ENCODE assay signal across 5 fruit fly cellular contexts in the genomic region with DNA sequence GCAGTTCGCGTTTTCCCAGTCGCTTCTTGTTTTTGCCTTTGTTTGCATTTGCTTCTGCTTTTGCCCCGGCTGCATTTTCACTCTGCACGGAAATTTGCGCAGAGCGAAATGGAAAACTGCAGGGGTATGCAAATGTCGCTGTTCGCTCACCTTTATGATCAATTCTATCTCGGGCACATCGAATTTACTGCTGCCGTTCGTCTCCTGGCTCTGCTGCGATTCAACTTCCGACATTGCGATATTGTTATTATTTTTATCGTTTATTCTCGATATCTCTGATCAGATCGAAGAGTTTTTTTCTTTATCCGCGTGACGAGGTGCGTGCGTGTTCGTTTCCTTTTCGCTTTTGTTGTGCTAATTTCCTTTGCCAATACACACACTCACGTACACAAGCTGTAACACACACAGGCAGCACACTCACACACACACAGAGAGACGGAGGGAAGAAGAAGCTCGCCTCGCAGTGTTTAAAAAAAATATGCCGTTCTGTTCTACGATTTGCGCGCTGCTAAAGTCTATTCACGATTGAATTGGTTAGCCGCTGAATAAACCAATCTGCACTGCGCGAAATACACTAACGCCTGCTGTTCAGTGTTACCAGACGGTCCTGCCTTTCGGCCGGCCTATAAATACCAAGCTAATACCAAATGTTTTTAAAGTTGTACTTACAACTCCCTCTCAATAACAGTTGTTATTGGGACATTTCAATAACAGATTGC.
TF ChIP-seq lines count a peak whose summit lies in the region.

Gene Clic (minus strand): TSS at position 533 of the 719 bp plus-strand sequence.

- no peak for TF ChIP-seq CTCF in whole organism, embryonic (GFP tag; optimal IDR thresholded peaks at IDR 0.05; lab: Kevin White, UChicago)

TF ChIP-seq in whole organism, adult, 20 proteins besides CTCF, POLR2A, EP300 and RAD21 (continues in another document):
- TF ChIP-seq CG7101 (tag; optimal IDR thresholded peaks at IDR 0.05; lab: Kevin White, UChicago): peak; percentile 49
- TF ChIP-seq Hr96 (GFP tag; optimal IDR thresholded peaks at IDR 0.05; lab: Kevin White, UChicago): no peak
- no peak for TF ChIP-seq cnc (optimal IDR thresholded peaks at IDR 0.05; lab: Kevin White, UChicago)
- TF ChIP-seq pad (GFP tag; optimal IDR thresholded peaks at IDR 0.05; lab: Kevin White, UChicago): peak; percentile 45
- no peak for TF ChIP-seq kay (GFP tag; lab: Kevin White, UChicago; ENCODE audit: borderline replicate concordance)
- TF ChIP-seq toe (GFP tag; optimal IDR thresholded peaks at IDR 0.05; lab: Kevin White, UChicago): no peak
- TF ChIP-seq tj (GFP tag; optimal IDR thresholded peaks at IDR 0.05; lab: Kevin White, UChicago): peak; percentile 98
- peak; percentile 7 for TF ChIP-seq Crg-1 (GFP tag; optimal IDR thresholded peaks at IDR 0.05; lab: Kevin White, UChicago)
- TF ChIP-seq CG14711 (tag; optimal IDR thresholded peaks at IDR 0.05; lab: Kevin White, UChicago): peak; percentile 50
- TF ChIP-seq cic (GFP tag; optimal IDR thresholded peaks at IDR 0.05; lab: Kevin White, UChicago): peak; percentile 8
- TF ChIP-seq CG12768 (GFP tag; optimal IDR thresholded peaks at IDR 0.05; lab: Kevin White, UChicago): no peak
- peak; percentile 23 for TF ChIP-seq CG1620 (GFP tag; optimal IDR thresholded peaks at IDR 0.05; lab: Kevin White, UChicago)
- TF ChIP-seq CG11617 (GFP tag; optimal IDR thresholded peaks at IDR 0.05; lab: Kevin White, UChicago): no peak
- TF ChIP-seq CG5204 (GFP tag; optimal IDR thresholded peaks at IDR 0.05; lab: Kevin White, UChicago): no peak
- no peak for TF ChIP-seq Clk (GFP tag; optimal IDR thresholded peaks at IDR 0.05; lab: Kevin White, UChicago)
- peak; percentile 10 for TF ChIP-seq bab1 (GFP tag; optimal IDR thresholded peaks at IDR 0.05; lab: Kevin White, UChicago)
- TF ChIP-seq Mnt (GFP tag; optimal IDR thresholded peaks at IDR 0.05; lab: Kevin White, UChicago): peak; percentile 75

TF ChIP-seq in whole organism, embryonic, 481 proteins besides CTCF, POLR2A, EP300 and RAD21 (continues in another document):
- no peak for TF ChIP-seq CG17829 (tag; optimal IDR thresholded peaks at IDR 0.05; lab: Kevin White, UChicago)
- no peak for TF ChIP-seq nerfin-1 (tag; optimal IDR thresholded peaks at IDR 0.05; lab: Kevin White, UChicago)
- TF ChIP-seq otp (GFP tag; IDR thresholded peaks at IDR 0.05; lab: Robert Waterston, UW): no peak
- no peak for TF ChIP-seq CG6272 (GFP tag; IDR thresholded peaks at IDR 0.05; lab: Robert Waterston, UW)
- TF ChIP-seq CG8089 (GFP tag; optimal IDR thresholded peaks at IDR 0.05; lab: Kevin White, UChicago): no peak
- TF ChIP-seq CG6683 (GFP tag; optimal IDR thresholded peaks at IDR 0.05; lab: Kevin White, UChicago): no peak
- TF ChIP-seq tll (GFP tag; optimal IDR thresholded peaks at IDR 0.05; lab: Kevin White, UChicago): no peak
- TF ChIP-seq CG12236 (GFP tag; optimal IDR thresholded peaks at IDR 0.05; lab: Kevin White, UChicago): no peak
- TF ChIP-seq CG15479 (GFP tag; optimal IDR thresholded peaks at IDR 0.05; lab: Kevin White, UChicago): peak; percentile 46
- TF ChIP-seq BEAF-32 (GFP tag; optimal IDR thresholded peaks at IDR 0.05; lab: Kevin White, UChicago): peak; percentile 33
- no peak for TF ChIP-seq toy (GFP tag; IDR thresholded peaks at IDR 0.05; lab: Robert Waterston, UW)
- TF ChIP-seq CG18599 (GFP tag; optimal IDR thresholded peaks at IDR 0.05; lab: Kevin White, UChicago): no peak
- TF ChIP-seq CG32772 (GFP tag; IDR thresholded peaks at IDR 0.05; lab: Robert Waterston, UW): no peak
- TF ChIP-seq al (GFP tag; IDR thresholded peaks at IDR 0.05; lab: Robert Waterston, UW): no peak
- TF ChIP-seq ci (GFP tag; IDR thresholded peaks at IDR 0.05; lab: Robert Waterston, UW): peak; percentile 71; the same call in 1 of the 3 replicates
- no peak for TF ChIP-seq CoRest (tag; optimal IDR thresholded peaks at IDR 0.05; lab: Kevin White, UChicago)
- TF ChIP-seq Lhr (GFP tag; optimal IDR thresholded peaks at IDR 0.05; lab: Kevin White, UChicago): peak; percentile 28
- TF ChIP-seq oc (tag; optimal IDR thresholded peaks at IDR 0.05; lab: Kevin White, UChicago): no peak

TF ChIP-seq in whole organism, prepupa, 60 proteins besides CTCF, POLR2A, EP300 and RAD21 (continues in another document):
- TF ChIP-seq CG11902 (GFP tag; optimal IDR thresholded peaks at IDR 0.05; lab: Kevin White, UChicago) (no peak), svp (GFP tag; lab: Kevin White, UChicago) (no peak), fd85E (GFP tag; optimal IDR thresholded peaks at IDR 0.05; lab: Kevin White, UChicago) (no peak), CG9139 (GFP tag; optimal IDR thresholded peaks at IDR 0.05; lab: Kevin White, UChicago) (no peak), CG8319 (GFP tag; optimal IDR thresholded peaks at IDR 0.05; lab: Kevin White, UChicago) (no peak), CG11762 (GFP tag; optimal IDR thresholded peaks at IDR 0.05; lab: Kevin White, UChicago; ENCODE audit: insufficient read depth) (no peak), CG31627 (GFP tag; optimal IDR thresholded peaks at IDR 0.05; lab: Kevin White, UChicago) (no peak), lz (GFP tag; optimal IDR thresholded peaks at IDR 0.05; lab: Kevin White, UChicago) (no peak), Lpt (GFP tag; optimal IDR thresholded peaks at IDR 0.05; lab: Kevin White, UChicago) (no peak), Gug (GFP tag; IDR thresholded peaks at IDR 0.05; lab: Robert Waterston, UW) (no peak), fkh (GFP tag; optimal IDR thresholded peaks at IDR 0.05; lab: Kevin White, UChicago) (no peak), dsx (GFP tag; optimal IDR thresholded peaks at IDR 0.05; lab: Kevin White, UChicago; ENCODE audit: poor library complexity, severe bottlenecking) (peak; percentile 13), CG6792 (GFP tag; optimal IDR thresholded peaks at IDR 0.05; lab: Kevin White, UChicago) (peak; percentile 13), cyc (GFP tag; optimal IDR thresholded peaks at IDR 0.05; lab: Kevin White, UChicago) (no peak), CG6276 (GFP tag; optimal IDR thresholded peaks at IDR 0.05; lab: Kevin White, UChicago) (no peak), net (GFP tag; optimal IDR thresholded peaks at IDR 0.05; lab: Kevin White, UChicago) (no peak), acj6 (GFP tag; optimal IDR thresholded peaks at IDR 0.05; lab: Kevin White, UChicago) (no peak), OdsH (GFP tag; optimal IDR thresholded peaks at IDR 0.05; lab: Kevin White, UChicago) (no peak)

TF ChIP-seq in whole organism, pupa, 21 proteins besides CTCF, POLR2A, EP300 and RAD21:
- TF ChIP-seq CG14655 (GFP tag; optimal IDR thresholded peaks at IDR 0.05; lab: Kevin White, UChicago): no peak
- TF ChIP-seq CG4496 (GFP tag; IDR thresholded peaks at IDR 0.05; lab: Robert Waterston, UW): peak; percentile 51; the same call in 2 of the 3 replicates
- TF ChIP-seq rn (GFP tag; IDR thresholded peaks at IDR 0.05; lab: Robert Waterston, UW): no peak

TF ChIP-seq in whole organism, wandering third instar larva, 38 proteins besides CTCF, POLR2A, EP300 and RAD21:
- TF ChIP-seq OdsH (GFP tag; optimal IDR thresholded peaks at IDR 0.05; lab: Kevin White, UChicago) (peak; percentile 15), rgr (GFP tag; optimal IDR thresholded peaks at IDR 0.05; lab: Kevin White, UChicago) (peak; percentile 46), ey (GFP tag; optimal IDR thresholded peaks at IDR 0.05; lab: Kevin White, UChicago) (no peak), Jra (GFP tag; optimal IDR thresholded peaks at IDR 0.05; lab: Kevin White, UChicago) (peak; percentile 12), Vsx2 (GFP tag; optimal IDR thresholded peaks at IDR 0.05; lab: Kevin White, UChicago; ENCODE audit: partially characterized antibody) (no peak), Rel (GFP tag; optimal IDR thresholded peaks at IDR 0.05; lab: Kevin White, UChicago) (no peak), Rel (tag; optimal IDR thresholded peaks at IDR 0.05; lab: Kevin White, UChicago) (peak; percentile 38), h (GFP tag; optimal IDR thresholded peaks at IDR 0.05; lab: Kevin White, UChicago) (peak; percentile 47), CG32264 (GFP tag; optimal IDR thresholded peaks at IDR 0.05; lab: Kevin White, UChicago) (no peak), Hr83 (GFP tag; optimal IDR thresholded peaks at IDR 0.05; lab: Kevin White, UChicago; ENCODE audit: poor library complexity, severe bottlenecking) (peak; percentile 66), Dif (GFP tag; optimal IDR thresholded peaks at IDR 0.05; lab: Kevin White, UChicago; ENCODE audit: partially characterized antibody) (peak; percentile 41), psq (GFP tag; optimal IDR thresholded peaks at IDR 0.05; lab: Kevin White, UChicago) (peak; percentile 63), woc (GFP tag; optimal IDR thresholded peaks at IDR 0.05; lab: Kevin White, UChicago) (no peak), Sp1 (GFP tag; optimal IDR thresholded peaks at IDR 0.05; lab: Kevin White, UChicago) (peak; percentile 23), dsf (GFP tag; optimal IDR thresholded peaks at IDR 0.05; lab: Kevin White, UChicago; ENCODE audit: borderline replicate concordance) (no peak)
